Worm (Caenorhabditis elegans) whole organism, L4 larva: Measurements from ENCODE around the gene toh-1.
A peak's percentile ranks its signal among the peaks of the same experiment; 100 is the strongest.

Experiments used
- F10B5.3 ChIP-seq: sonication (generic microtip); optimal IDR thresholded peaks from 2 replicates; lab custom pipeline; 2016; ENCODE audit warnings: mild to moderate bottlenecking, missing genetic modification characterization, missing compliant biosample characterization
- F44E2.7 ChIP-seq: fragments of 200-800 bp; sonication (Bioruptor generic); IDR thresholded peaks from 2 replicates; pipeline ENCODE4 v2.1.2; 2022; ENCODE audit warnings: missing genetic modification characterization, missing compliant biosample characterization
- F49E8.2 ChIP-seq: sonication (generic microtip); optimal IDR thresholded peaks from 2 replicates; lab custom pipeline; 2016; ENCODE audit warnings: missing compliant biosample characterization, mild to moderate bottlenecking, missing genetic modification characterization, borderline replicate concordance
- R02D3.7 ChIP-seq: fragments of 150-350 bp; sonication (generic microtip); optimal IDR thresholded peaks from 3 replicates; lab custom pipeline; 2014; ENCODE audit warnings: missing biosample characterization, missing genetic modification characterization
- T20F7.1 ChIP-seq: fragments of 200-800 bp; sonication (Bioruptor generic); optimal IDR thresholded peaks from 2 replicates; lab custom pipeline; 2018; ENCODE audit warnings: mild to moderate bottlenecking, missing genetic modification characterization, missing compliant biosample characterization
- T26A8.4 ChIP-seq: fragments of 200-800 bp; sonication (Bioruptor generic); IDR thresholded peaks from 2 replicates; pipeline ENCODE4 v1.3.6; 2022; ENCODE audit warnings: missing genetic modification characterization, missing compliant biosample characterization
- ZK546.5 ChIP-seq, 2 experiments: sonication (generic microtip); optimal IDR thresholded peaks; 2 replicates each; lab custom pipeline; 2017; ENCODE audit warnings: missing biosample characterization in 2 of 2, missing genetic modification characterization in 2 of 2
- aha-1 ChIP-seq: fragments of 150-350 bp; peaks from one replicate; lab custom pipeline; 2014; ENCODE audit warnings: missing biosample characterization, missing genetic modification characterization
- arid-1 ChIP-seq: fragments of 200-800 bp; sonication (Bioruptor generic); conservative IDR thresholded peaks from 2 replicates; pipeline ENCODE4 v1.3.6; 2022; ENCODE audit warnings: missing genetic modification reagents, missing genetic modification characterization, missing compliant biosample characterization
- ceh-20 ChIP-seq: fragments of 200-800 bp; sonication (Bioruptor generic); IDR thresholded peaks from 2 replicates; pipeline ENCODE4 v1.3.6; 2022; ENCODE audit warnings: missing genetic modification reagents, missing genetic modification characterization, missing compliant biosample characterization
- ceh-28 ChIP-seq: fragments of 150-350 bp; optimal IDR thresholded peaks from 2 replicates; lab custom pipeline; 2014; ENCODE audit warnings: missing biosample characterization, missing genetic modification reagents, missing genetic modification characterization
- ceh-62 ChIP-seq: sonication (generic microtip); optimal IDR thresholded peaks from 2 replicates; lab custom pipeline; 2017; ENCODE audit warnings: missing biosample characterization, missing genetic modification characterization
- ceh-82 ChIP-seq: sonication (generic microtip); optimal IDR thresholded peaks from 2 replicates; lab custom pipeline; 2017; ENCODE audit warnings: missing biosample characterization, missing genetic modification characterization
- ces-1 ChIP-seq: fragments of 150-350 bp; sonication (generic microtip); optimal IDR thresholded peaks from 4 replicates; lab custom pipeline; 2014; ENCODE audit warnings: missing biosample characterization, missing genetic modification reagents, missing genetic modification characterization
- cey-2 ChIP-seq: sonication (generic microtip); optimal IDR thresholded peaks from 3 replicates; lab custom pipeline; 2017; ENCODE audit warnings: missing genetic modification characterization, mild to moderate bottlenecking, missing compliant biosample characterization, antibody characterized with exemption, borderline replicate concordance; ENCODE audit not compliant: insufficient read depth
- daf-16 ChIP-seq, 3 experiments: sonication (generic microtip); optimal IDR thresholded peaks; 2 replicates each; lab custom pipeline; 2016 to 2017; ENCODE audit warnings: missing genetic modification characterization in 3 of 3, missing genetic modification reagents in 3 of 3, mild to moderate bottlenecking in 2 of 3, missing compliant biosample characterization in 2 of 3, missing biosample characterization in 1 of 3, moderate library complexity in 1 of 3
- dmd-6 ChIP-seq: fragments of 200-800 bp; sonication (Bioruptor generic); IDR thresholded peaks from 2 replicates; pipeline ENCODE4 v1.3.6; 2022; ENCODE audit warnings: missing genetic modification reagents, missing genetic modification characterization, missing compliant biosample characterization
- dmd-8 ChIP-seq: fragments of 200-800 bp; sonication (Bioruptor generic); IDR thresholded peaks from 2 replicates; pipeline ENCODE4 v1.3.6; 2022; ENCODE audit warnings: missing genetic modification characterization, missing compliant biosample characterization
- duxl-1 ChIP-seq: sonication (generic microtip); optimal IDR thresholded peaks from 2 replicates; lab custom pipeline; 2016; ENCODE audit warnings: mild to moderate bottlenecking, missing genetic modification characterization, moderate library complexity, missing compliant biosample characterization; ENCODE audit not compliant: poor library complexity
- egl-27 ChIP-seq: sonication (generic microtip); optimal IDR thresholded peaks from 3 replicates; lab custom pipeline; 2017; ENCODE audit warnings: missing biosample characterization, missing genetic modification reagents, missing genetic modification characterization
- egl-43 ChIP-seq: fragments of 200-800 bp; sonication (Bioruptor generic); IDR thresholded peaks from 2 replicates; pipeline ENCODE4 v1.3.6; 2022; ENCODE audit warnings: missing genetic modification reagents, missing genetic modification characterization, missing compliant biosample characterization
- fkh-10 ChIP-seq: fragments of 150-350 bp; optimal IDR thresholded peaks from 2 replicates; lab custom pipeline; 2014; ENCODE audit warnings: missing biosample characterization, missing genetic modification reagents, missing genetic modification characterization
- hif-1 ChIP-seq, 2 experiments: sonication (generic microtip); optimal IDR thresholded peaks; 2 replicates each; lab custom pipeline; 2016 to 2017; ENCODE audit warnings: missing compliant biosample characterization in 2 of 2, missing genetic modification characterization in 2 of 2, missing genetic modification reagents in 2 of 2, missing genotype in 2 of 2, mild to moderate bottlenecking in 1 of 2
- hlh-30 ChIP-seq: sonication (generic microtip); optimal IDR thresholded peaks from 2 replicates; lab custom pipeline; 2017; ENCODE audit warnings: antibody characterized with exemption, mild to moderate bottlenecking, missing genetic modification characterization, missing compliant biosample characterization; ENCODE audit not compliant: insufficient read depth
- hmg-1.1 ChIP-seq: fragments of 200-800 bp; sonication (Bioruptor generic); IDR thresholded peaks from 2 replicates; pipeline ENCODE4 v1.3.6; 2022; ENCODE audit warnings: missing genetic modification reagents, missing genetic modification characterization, missing compliant biosample characterization
- lin-1 ChIP-seq: fragments of 200-800 bp; sonication (Bioruptor generic); IDR thresholded peaks from 2 replicates; pipeline ENCODE4 v1.3.6; 2022; ENCODE audit warnings: missing genetic modification reagents, missing genetic modification characterization, missing compliant biosample characterization
- lin-15B ChIP-seq: fragments of 150-350 bp; sonication (generic microtip); optimal IDR thresholded peaks from 3 replicates; lab custom pipeline; 2014; ENCODE audit warnings: missing biosample characterization, missing genetic modification characterization
- lin-29 ChIP-seq: fragments of 200-800 bp; sonication (Bioruptor generic); IDR thresholded peaks from 2 replicates; pipeline ENCODE4 v1.3.6; 2022; ENCODE audit warnings: missing genetic modification reagents, missing genetic modification characterization, missing compliant biosample characterization
- lin-38 ChIP-seq: fragments of 200-800 bp; sonication (Bioruptor generic); IDR thresholded peaks from 2 replicates; pipeline ENCODE4 v1.3.6; 2022; ENCODE audit warnings: missing genetic modification reagents, missing genetic modification characterization, missing compliant biosample characterization
- madf-5 ChIP-seq, 2 experiments: fragments of 200-800 bp; sonication (Bioruptor generic); IDR thresholded peaks; 2 replicates each; pipeline ENCODE4 v1.3.6; 2022; ENCODE audit warnings: missing compliant biosample characterization in 2 of 2, missing genetic modification characterization in 2 of 2
- mdl-1 ChIP-seq, 2 experiments: fragments of 150-350 bp in 1 of 2; sonication (generic microtip) in 1 of 2; optimal IDR thresholded peaks; 2 replicates each; lab custom pipeline; 2014 to 2017; ENCODE audit warnings: missing biosample characterization in 2 of 2, missing genetic modification characterization in 2 of 2
- mes-2 ChIP-seq: sonication (generic microtip); optimal IDR thresholded peaks from 2 replicates; lab custom pipeline; 2016; ENCODE audit warnings: missing genotype, mild to moderate bottlenecking, missing genetic modification characterization, missing compliant biosample characterization; ENCODE audit not compliant: poor library complexity, severe bottlenecking
- nhr-10 ChIP-seq: fragments of 150-350 bp; optimal IDR thresholded peaks from 2 replicates; lab custom pipeline; 2014; ENCODE audit warnings: missing biosample characterization, missing genetic modification characterization
- nhr-11 ChIP-seq: fragments of 150-350 bp; optimal IDR thresholded peaks from 2 replicates; lab custom pipeline; 2014; ENCODE audit warnings: missing biosample characterization, missing genetic modification characterization
- nhr-111 ChIP-seq: fragments of 200-800 bp; sonication (Bioruptor generic); optimal IDR thresholded peaks from 2 replicates; lab custom pipeline; 2018; ENCODE audit warnings: mild to moderate bottlenecking, missing genetic modification characterization, missing compliant biosample characterization
- nhr-28 ChIP-seq: fragments of 150-350 bp; optimal IDR thresholded peaks from 2 replicates; lab custom pipeline; 2014; ENCODE audit warnings: missing biosample characterization, missing genetic modification characterization
- nhr-41 ChIP-seq: fragments of 200-800 bp; sonication (Bioruptor generic); IDR thresholded peaks from 2 replicates; pipeline ENCODE4 v1.3.6; 2022; ENCODE audit warnings: missing genetic modification reagents, missing genetic modification characterization, missing compliant biosample characterization
- nhr-42 ChIP-seq: fragments of 200-800 bp; sonication (Bioruptor generic); IDR thresholded peaks from 2 replicates; pipeline ENCODE4 v1.3.6; 2022; ENCODE audit warnings: missing genetic modification characterization, missing compliant biosample characterization
- nhr-48 ChIP-seq: sonication (generic microtip); optimal IDR thresholded peaks from 2 replicates; lab custom pipeline; 2016; ENCODE audit warnings: mild to moderate bottlenecking, missing genetic modification characterization, missing compliant biosample characterization
- nhr-77 ChIP-seq: fragments of 150-350 bp; optimal IDR thresholded peaks from 2 replicates; lab custom pipeline; 2014; ENCODE audit warnings: missing biosample characterization, missing genetic modification characterization
- sdz-12 ChIP-seq: fragments of 200-800 bp; sonication (Bioruptor generic); optimal IDR thresholded peaks from 2 replicates; lab custom pipeline; 2018; ENCODE audit warnings: mild to moderate bottlenecking, missing genetic modification characterization, missing compliant biosample characterization
- skn-1 ChIP-seq: fragments of 150-350 bp; optimal IDR thresholded peaks from 2 replicates; lab custom pipeline; 2014; ENCODE audit warnings: missing biosample characterization, missing genetic modification characterization
- spr-1 ChIP-seq: sonication (generic microtip); optimal IDR thresholded peaks from 2 replicates; lab custom pipeline; 2016; ENCODE audit warnings: mild to moderate bottlenecking, missing genetic modification characterization, missing compliant biosample characterization
- spr-3 ChIP-seq: fragments of 200-800 bp; sonication (Bioruptor generic); optimal IDR thresholded peaks from 2 replicates; lab custom pipeline; 2018; ENCODE audit warnings: mild to moderate bottlenecking, missing genetic modification characterization, missing compliant biosample characterization
- zfp-2 ChIP-seq: sonication (generic microtip); optimal IDR thresholded peaks from 2 replicates; lab custom pipeline; 2016; ENCODE audit warnings: mild to moderate bottlenecking, missing genetic modification characterization, missing compliant biosample characterization
- zip-11 ChIP-seq: fragments of 200-800 bp; sonication (Bioruptor generic); IDR thresholded peaks from 2 replicates; pipeline ENCODE4 v1.3.6; 2022; ENCODE audit warnings: missing genetic modification characterization, missing compliant biosample characterization
- zip-2 ChIP-seq: fragments of 150-350 bp; optimal IDR thresholded peaks from 2 replicates; lab custom pipeline; 2014; ENCODE audit warnings: missing biosample characterization, missing genetic modification characterization
- ztf-7 ChIP-seq: fragments of 150-350 bp; optimal IDR thresholded peaks from 2 replicates; lab custom pipeline; 2014; ENCODE audit warnings: missing biosample characterization, missing genetic modification characterization

toh-1 gene

DNA sequence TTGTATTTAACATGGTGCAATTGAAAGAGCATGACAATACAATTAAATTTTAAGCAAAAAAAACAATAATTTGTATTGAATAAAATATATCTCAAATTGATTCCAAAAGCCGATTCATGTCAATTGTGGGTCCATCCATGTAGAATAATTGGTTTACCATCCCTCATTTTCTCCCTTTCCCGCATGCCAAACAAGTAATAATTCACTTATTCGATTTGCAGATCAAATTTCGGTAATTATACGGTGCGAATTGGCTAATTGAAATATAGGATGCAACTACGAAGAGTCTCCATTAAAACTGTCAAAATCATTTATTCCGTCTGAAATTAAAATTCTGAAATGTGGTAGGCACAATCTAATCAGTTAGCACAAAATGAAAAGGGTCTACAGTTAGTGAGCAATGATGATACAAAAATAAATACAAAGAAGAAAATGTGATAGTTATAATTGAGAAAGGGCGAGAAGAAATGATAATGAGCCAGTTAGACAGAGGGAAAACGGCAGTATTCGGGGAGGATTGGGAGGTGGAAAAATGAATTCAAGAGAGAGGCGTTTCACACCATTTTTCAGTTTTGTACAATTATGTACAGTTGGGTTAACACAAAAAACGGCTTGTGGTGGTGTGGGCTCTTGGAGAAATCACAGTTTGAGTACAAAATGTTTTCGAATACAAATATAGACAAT is 19.0 kb downstream of the toh-1 start (continued):
- TF ChIP-seq sdz-12 (GFP tag; lab: Kevin White, UChicago) (peak; percentile 34), nhr-42 (no peak), ztf-7 (no peak), zip-11 (GFP tag; lab: Robert Waterston, UW) (no peak), madf-5 (GFP tag; IDR thresholded peaks at IDR 0.05; lab: Robert Waterston, UW) (no peak), fkh-10 (GFP tag; lab: Kevin White, UChicago) (no peak), dmd-8 (GFP tag; lab: Robert Waterston, UW) (no peak), mes-2 (tag; lab: Kevin White, UChicago) (peak; percentile 12), ZK546.5 (tag; optimal IDR thresholded peaks at IDR 0.05; lab: Kevin White, UChicago) (no peak), spr-3 (GFP tag; lab: Kevin White, UChicago) (no peak), ceh-28 (no peak), T20F7.1 (GFP tag; lab: Kevin White, UChicago) (no peak), F44E2.7 (GFP tag; lab: Robert Waterston, UW) (no peak), ceh-20 (GFP tag; lab: Robert Waterston, UW) (no peak), nhr-111 (no peak), skn-1 (no peak), mdl-1 (tag; optimal IDR thresholded peaks at IDR 0.05; lab: Kevin White, UChicago) (no peak), hlh-30 (tag; lab: Kevin White, UChicago) (no peak), F10B5.3 (tag; lab: Kevin White, UChicago) (no peak), nhr-77 (tag; lab: Kevin White, UChicago) (no peak), lin-38 (no peak; the same call in 1 of the 2 replicates), nhr-10 (tag; lab: Kevin White, UChicago) (no peak), cey-2 (tag; lab: Kevin White, UChicago) (no peak), ceh-62 (tag; lab: Kevin White, UChicago) (no peak), nhr-41 (no peak), egl-27 (tag; lab: Kevin White, UChicago) (no peak), hif-1 (tag; optimal IDR thresholded peaks at IDR 0.05; lab: Kevin White, UChicago) (no peak), nhr-48 (tag; lab: Kevin White, UChicago) (peak; percentile 6), lin-15B (tag; lab: Kevin White, UChicago) (no peak), lin-29 (GFP tag; lab: Robert Waterston, UW) (no peak)

DNA sequence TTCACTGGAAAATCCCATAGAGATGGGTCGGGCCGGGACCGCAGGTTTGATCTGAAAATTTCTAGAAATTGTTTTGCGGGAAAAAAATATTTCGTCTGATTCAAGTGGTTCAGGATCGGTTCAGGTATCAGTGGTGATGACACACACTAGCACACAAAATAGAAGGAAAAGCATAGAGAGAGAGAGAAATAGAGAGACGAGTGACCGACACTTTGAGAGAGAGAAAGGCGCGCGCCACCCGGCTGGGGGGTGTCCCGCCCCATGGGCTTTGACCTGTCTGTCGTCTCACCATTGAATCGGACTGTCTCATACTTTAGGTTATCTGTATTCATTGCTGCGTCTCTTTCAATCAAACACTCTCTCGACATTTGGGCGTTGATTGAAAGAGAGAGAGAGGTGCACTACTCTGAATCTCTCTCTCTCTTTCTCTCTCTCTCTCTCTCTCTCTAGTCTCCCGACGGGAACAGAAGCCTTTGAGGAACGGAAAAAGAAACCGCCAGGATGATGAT is 22.3 kb downstream of the toh-1 start, which contains the start of gene acy-3:
Gene acy-3 (minus strand): TSS at position 51 of the 509 bp plus-strand sequence.
- TF ChIP-seq hif-1 (tag; optimal IDR thresholded peaks at IDR 0.05; lab: Kevin White, UChicago) (peak in 1 of 2 experiments; percentile 26), ces-1 (GFP tag; lab: Kevin White, UChicago) (no peak), hlh-30 (tag; lab: Kevin White, UChicago) (peak; percentile 73), lin-1 (GFP tag; lab: Robert Waterston, UW) (peak; percentile 30; the same call in 1 of the 2 replicates), zip-2 (no peak), zfp-2 (tag; lab: Kevin White, UChicago) (no peak), nhr-28 (peak; percentile 57), arid-1 (GFP tag; lab: Robert Waterston, UW) (0 out of 2 replicates have a peak, but pooled peaks have one; percentile 44), hmg-1.1 (GFP tag; lab: Robert Waterston, UW) (peak; percentile 69; the same call in 1 of the 2 replicates), F49E8.2 (no peak), daf-16 (GFP tag; optimal IDR thresholded peaks at IDR 0.05; lab: Kevin White, UChicago) (peak in 1 of 2 experiments; percentile 57), daf-16 (tag; optimal IDR thresholded peaks at IDR 0.05; lab: Kevin White, UChicago) (peak; percentile 32), ceh-82 (tag; lab: Kevin White, UChicago) (no peak), ceh-20 (GFP tag; lab: Robert Waterston, UW) (0 out of 2 replicates have a peak, but pooled peaks have one; percentile 53), mes-2 (tag; lab: Kevin White, UChicago) (peak; percentile 50), egl-43 (GFP tag; lab: Robert Waterston, UW) (peak; percentile 72; the same call in 1 of the 2 replicates), nhr-11 (tag; lab: Kevin White, UChicago) (peak; percentile 56), T26A8.4 (peak; percentile 72; the same call in 1 of the 2 replicates), R02D3.7 (tag; lab: Kevin White, UChicago) (no peak), aha-1 (tag; lab: Kevin White, UChicago) (peak; percentile 17), duxl-1 (tag; lab: Kevin White, UChicago) (peak; percentile 66), spr-1 (tag; lab: Kevin White, UChicago) (peak; percentile 6), dmd-6 (GFP tag; lab: Robert Waterston, UW) (peak; percentile 28; the same call in 1 of the 2 replicates), cey-2 (tag; lab: Kevin White, UChicago) (no peak)
